Fruit fly (Drosophila melanogaster) S2 (cell line): Measurements from ENCODE around the gene CG7079.

ENCODE experiments used
- CG8478 ChIP-seq: fragments of >200 bp; optimal IDR thresholded peaks from 2 replicates; lab custom pipeline; 2018
- CTCF ChIP-seq, 2 experiments: fragments of >200 bp; optimal IDR thresholded peaks; 2 replicates each; lab custom pipeline; 2018

DNA sequence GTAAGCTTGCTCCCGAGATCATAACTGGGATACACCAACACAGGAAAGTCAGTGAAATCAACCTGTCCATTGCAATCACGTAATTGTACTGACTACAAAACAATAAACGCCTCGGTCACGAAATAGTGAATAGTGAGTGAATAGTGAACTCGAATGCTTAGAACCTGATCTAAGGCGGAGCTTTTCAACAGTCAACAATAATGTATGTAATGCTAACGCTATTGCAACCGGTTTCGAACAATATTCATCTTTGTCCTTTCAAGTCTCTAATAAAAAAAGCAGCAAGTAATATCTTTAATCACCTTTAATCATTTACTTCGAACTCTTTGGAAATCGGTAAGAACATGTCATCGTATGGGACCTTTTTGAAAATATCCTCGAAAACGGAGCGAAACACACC, 2.9 kb downstream of the CG7079 start, which contains the start of gene CG31189:
- TF ChIP-seq CTCF (optimal IDR thresholded peaks at IDR 0.05; lab: Kevin White, UChicago) (no peak), CG8478 (lab: Kevin White, UChicago) (no peak)
